Fruit fly (Drosophila melanogaster) whole organism, pupa: ENCODE measurements around the gene Whamy.

Experiments
- CG10348 ChIP-seq: fragments of 200-800 bp; sonication (Bioruptor generic); IDR thresholded peaks from 2 replicates; pipeline ENCODE4 v1.3.6; 2022; ENCODE audit warnings: missing biosample characterization, missing genetic modification characterization
- CG12605 ChIP-seq: fragments of 200-800 bp; sonication (Bioruptor generic); IDR thresholded peaks from 2 replicates; pipeline ENCODE4 v1.3.6; 2022; ENCODE audit warnings: missing biosample characterization, missing genetic modification characterization
- CG13204 ChIP-seq: fragments of 200-800 bp; sonication (Bioruptor generic); optimal IDR thresholded peaks from 2 replicates; lab custom pipeline; 2018; ENCODE audit warnings: missing biosample characterization, mild to moderate bottlenecking, missing genetic modification characterization, moderate library complexity
- CG14655 ChIP-seq: fragments of 200-800 bp; sonication (Bioruptor generic); optimal IDR thresholded peaks from 3 replicates; lab custom pipeline; 2017; ENCODE audit warnings: mild to moderate bottlenecking, missing biosample characterization, missing genetic modification reagents, missing genetic modification characterization
- CG15710 ChIP-seq: fragments of 200-800 bp; sonication (Bioruptor generic); optimal IDR thresholded peaks from 2 replicates; lab custom pipeline; 2018; ENCODE audit warnings: missing biosample characterization, mild to moderate bottlenecking, missing genetic modification characterization, moderate library complexity
- CG17806 ChIP-seq: fragments of 200-800 bp; sonication (Bioruptor generic); optimal IDR thresholded peaks from 2 replicates; lab custom pipeline; 2018; ENCODE audit warnings: missing biosample characterization, mild to moderate bottlenecking, missing genetic modification characterization, moderate library complexity
- CG32121 ChIP-seq: fragments of 200-800 bp; sonication (Bioruptor generic); IDR thresholded peaks from 2 replicates; pipeline ENCODE4 v1.3.6; 2022; ENCODE audit warnings: missing biosample characterization, missing genetic modification characterization
- CG34367 ChIP-seq: fragments of 200-800 bp; sonication (Bioruptor generic); optimal IDR thresholded peaks from 2 replicates; lab custom pipeline; 2018; ENCODE audit warnings: missing biosample characterization, mild to moderate bottlenecking, missing genetic modification characterization
- CG4496 ChIP-seq: fragments of 200-800 bp; sonication (Bioruptor generic); IDR thresholded peaks from 3 replicates; pipeline ENCODE4 v1.3.6; 2022; ENCODE audit warnings: missing biosample characterization, missing genetic modification characterization
- CG8159 ChIP-seq: fragments of 200-800 bp; sonication (Bioruptor generic); optimal IDR thresholded peaks from 3 replicates; lab custom pipeline; 2018; ENCODE audit warnings: missing biosample characterization, mild to moderate bottlenecking, missing genetic modification characterization, moderate library complexity
- CG8301 ChIP-seq: fragments of 200-800 bp; sonication (Bioruptor generic); optimal IDR thresholded peaks from 2 replicates; lab custom pipeline; 2018; ENCODE audit warnings: missing biosample characterization, mild to moderate bottlenecking, missing genetic modification characterization
- CG9948 ChIP-seq: fragments of 200-800 bp; sonication (Bioruptor generic); optimal IDR thresholded peaks from 2 replicates; lab custom pipeline; 2018; ENCODE audit warnings: missing biosample characterization, mild to moderate bottlenecking, missing genetic modification characterization, moderate library complexity
- D1 ChIP-seq: fragments of 200-800 bp; sonication (Bioruptor generic); optimal IDR thresholded peaks from 2 replicates; lab custom pipeline; 2018; ENCODE audit warnings: missing biosample characterization, mild to moderate bottlenecking, missing genetic modification characterization, moderate library complexity
- EcR ChIP-seq: fragments of 200-800 bp; sonication (Bioruptor generic); optimal IDR thresholded peaks from 3 replicates; lab custom pipeline; 2019; ENCODE audit warnings: missing biosample characterization, missing genetic modification characterization, mild to moderate bottlenecking, moderate library complexity, missing genetic modification reagents
- Ets98B ChIP-seq: fragments of 200-800 bp; sonication (Bioruptor generic); IDR thresholded peaks from 2 replicates; pipeline ENCODE4 v1.3.6; 2022; ENCODE audit warnings: missing biosample characterization, missing genetic modification characterization
- Pif1A ChIP-seq: fragments of 200-800 bp; sonication (Bioruptor generic); optimal IDR thresholded peaks from 3 replicates; lab custom pipeline; 2016; ENCODE audit warnings: missing biosample characterization, missing genetic modification characterization
- Pif1B ChIP-seq: fragments of 200-800 bp; sonication (Bioruptor generic); optimal IDR thresholded peaks from 3 replicates; lab custom pipeline; 2016; ENCODE audit warnings: missing biosample characterization, missing genetic modification characterization
- Snoo ChIP-seq: fragments of 200-800 bp; sonication (Bioruptor generic); optimal IDR thresholded peaks from 3 replicates; lab custom pipeline; 2017; ENCODE audit warnings: missing biosample characterization, mild to moderate bottlenecking, missing genetic modification characterization, inconsistent platforms
- fd96Ca ChIP-seq: fragments of 200-800 bp; sonication (Bioruptor generic); IDR thresholded peaks from 3 replicates; pipeline ENCODE4 v1.3.6; 2022; ENCODE audit warnings: missing biosample characterization, missing genetic modification characterization
- gl ChIP-seq: fragments of 200-800 bp; sonication (Bioruptor generic); optimal IDR thresholded peaks from 2 replicates; lab custom pipeline; 2018; ENCODE audit warnings: missing biosample characterization, mild to moderate bottlenecking, missing genetic modification characterization
- rn ChIP-seq: fragments of 200-800 bp; sonication (Bioruptor generic); IDR thresholded peaks from 2 replicates; pipeline ENCODE4 v1.3.6; 2022; ENCODE audit warnings: missing biosample characterization, missing genetic modification characterization

Gene Whamy

dm6 chr3R:9746267-9746666, 28.0 kb downstream of the Whamy start, which contains the start of gene CG34409:
Gene CG34409 (minus strand): TSS chr3R:9746367.
- TF ChIP-seq D1 (tag; lab: Kevin White, UChicago), result no peak
- no peak for TF ChIP-seq Pif1A (GFP tag; lab: Kevin White, UChicago)
- TF ChIP-seq CG14655 (GFP tag; lab: Kevin White, UChicago), result no peak
- no peak for TF ChIP-seq CG32121
- TF ChIP-seq EcR (GFP tag; lab: Kevin White, UChicago), result peak; percentile 9

- TF ChIP-seq EcR (GFP tag; lab: Kevin White, UChicago), result peak; percentile 76
- TF ChIP-seq Pif1B (GFP tag; lab: Kevin White, UChicago), result no peak
Measured at dm6 chr3R:9745442-9745841, 28.8 kb downstream of the Whamy start.

dm6 chr3R:9743995-9744394, 30.2 kb downstream of the Whamy start:
- TF ChIP-seq EcR (GFP tag; lab: Kevin White, UChicago), result no peak
- no peak for TF ChIP-seq Snoo (tag; lab: Kevin White, UChicago)
- TF ChIP-seq rn (GFP tag; lab: Robert Waterston, UW), result no peak
- TF ChIP-seq CG32121, result no peak
- TF ChIP-seq Ets98B, result no peak
- TF ChIP-seq, all 21 proteins: peak for 0

dm6 chr3R:9743217-9743616, 31.0 kb downstream of the Whamy start, which contains the start of gene CG31415:
Gene CG31415 (plus strand): TSS chr3R:9743517.
- no peak for TF ChIP-seq gl
- TF ChIP-seq CG12605 (GFP tag; lab: Robert Waterston, UW), result no peak
- no peak for TF ChIP-seq CG34367 (tag; lab: Kevin White, UChicago)
- TF ChIP-seq Pif1A (GFP tag; lab: Kevin White, UChicago), result no peak
- no peak for TF ChIP-seq CG8301 (tag; lab: Kevin White, UChicago)
- TF ChIP-seq rn (GFP tag; lab: Robert Waterston, UW), result no peak
- no peak for TF ChIP-seq CG14655 (GFP tag; lab: Kevin White, UChicago)
- TF ChIP-seq CG4496 (GFP tag; lab: Robert Waterston, UW), result no peak
- no peak for TF ChIP-seq CG8159 (tag; lab: Kevin White, UChicago)
- TF ChIP-seq CG32121, result no peak
- TF ChIP-seq Pif1B (GFP tag; lab: Kevin White, UChicago), result no peak
- TF ChIP-seq Ets98B, result no peak
- no peak for TF ChIP-seq CG10348 (GFP tag; lab: Robert Waterston, UW)
- no peak for TF ChIP-seq EcR (GFP tag; lab: Kevin White, UChicago)
- no peak for TF ChIP-seq CG13204 (GFP tag; lab: Kevin White, UChicago)

- no peak for TF ChIP-seq CG14655 (GFP tag; lab: Kevin White, UChicago)
- TF ChIP-seq EcR (GFP tag; lab: Kevin White, UChicago), result no peak
- TF ChIP-seq CG10348 (GFP tag; lab: Robert Waterston, UW), result no peak
- TF ChIP-seq CG15710 (tag; lab: Kevin White, UChicago), result no peak
- no peak for TF ChIP-seq Snoo (tag; lab: Kevin White, UChicago)
- TF ChIP-seq CG32121, result no peak
Measured at dm6 chr3R:9740713-9741112, 33.5 kb downstream of the Whamy start, which contains the start of gene Pnn. Gene Pnn (plus strand): TSS chr3R:9740899.

- TF ChIP-seq CG13204 (GFP tag; lab: Kevin White, UChicago), result no peak
- no peak for TF ChIP-seq CG4496 (GFP tag; lab: Robert Waterston, UW)
- no peak for TF ChIP-seq gl
- TF ChIP-seq CG15710 (tag; lab: Kevin White, UChicago), result no peak
- no peak for TF ChIP-seq fd96Ca
- TF ChIP-seq CG9948, result no peak
- no peak for TF ChIP-seq Pif1A (GFP tag; lab: Kevin White, UChicago)
- TF ChIP-seq EcR (GFP tag; lab: Kevin White, UChicago), result no peak
- no peak for TF ChIP-seq Pif1B (GFP tag; lab: Kevin White, UChicago)
- no peak for TF ChIP-seq Snoo (tag; lab: Kevin White, UChicago)
- TF ChIP-seq Ets98B, result no peak
- no peak for TF ChIP-seq CG17806 (tag; lab: Kevin White, UChicago)
Measured at dm6 chr3R:9739793-9740192, 34.4 kb downstream of the Whamy start, which contains the start of gene side-VII. Gene side-VII (minus strand): TSS chr3R:9739979.

- TF ChIP-seq CG12605 (GFP tag; lab: Robert Waterston, UW), result no peak
- TF ChIP-seq CG13204 (GFP tag; lab: Kevin White, UChicago), result no peak
- no peak for TF ChIP-seq Ets98B
- TF ChIP-seq EcR (GFP tag; lab: Kevin White, UChicago), result no peak
Measured at dm6 chr3R:9735151-9735550, 39.1 kb downstream of the Whamy start.

- TF ChIP-seq CG10348 (GFP tag; lab: Robert Waterston, UW), result no peak
- TF ChIP-seq rn (GFP tag; lab: Robert Waterston, UW), result no peak
- no peak for TF ChIP-seq CG34367 (tag; lab: Kevin White, UChicago)
- no peak for TF ChIP-seq CG12605 (GFP tag; lab: Robert Waterston, UW)
- TF ChIP-seq fd96Ca, result no peak
- TF ChIP-seq CG32121, result no peak
- no peak for TF ChIP-seq Snoo (tag; lab: Kevin White, UChicago)
- TF ChIP-seq CG15710 (tag; lab: Kevin White, UChicago), result no peak
- TF ChIP-seq, all 21 proteins: peak for 0
Measured at dm6 chr3R:9733150-9733549, 41.1 kb downstream of the Whamy start, which contains the start of gene alphaTub85E. Gene alphaTub85E (minus strand): TSS chr3R:9733250.
